Fruit fly (Drosophila melanogaster): ENCODE measurements around the gene Fum3.
A peak's percentile ranks its signal among the peaks of the same experiment; 100 is the strongest.

The Fum3 gene

DNA sequence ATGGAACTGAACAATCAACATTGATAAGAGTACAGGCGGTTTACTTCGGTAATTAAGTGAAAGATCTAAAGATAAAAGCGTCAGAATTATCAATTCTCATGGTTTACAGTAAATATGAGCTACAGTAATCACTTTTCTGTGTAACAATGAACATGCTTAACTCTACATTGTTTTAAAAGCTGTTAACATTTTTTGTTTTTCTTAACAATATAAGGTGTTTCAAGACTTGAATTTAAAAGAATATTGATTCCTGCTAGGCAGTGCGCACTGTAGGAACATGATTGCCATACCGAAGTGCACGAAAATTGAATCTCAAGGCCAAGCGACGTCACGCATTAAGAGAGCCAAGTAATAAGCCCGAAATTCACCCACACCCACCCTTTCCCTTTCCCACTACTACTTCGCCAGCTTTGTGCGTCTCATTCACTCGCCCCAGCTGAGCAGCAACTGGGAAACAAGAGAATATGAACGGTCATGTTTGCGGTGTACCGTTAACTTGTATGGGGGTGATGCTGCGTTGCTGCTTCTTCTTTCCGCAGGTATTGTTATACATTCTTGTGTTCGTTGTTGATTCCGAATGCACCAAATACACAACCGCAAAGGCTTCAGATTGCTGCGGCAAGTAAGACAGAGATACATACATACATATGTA is 25.7 kb upstream of the Fum3 start (continued):
- TF ChIP-seq CG15696 (tag; optimal IDR thresholded peaks at IDR 0.05) (peak; percentile 1), CG9876 (GFP tag; optimal IDR thresholded peaks at IDR 0.05) (no peak), sqz (GFP tag; optimal IDR thresholded peaks at IDR 0.05) (no peak), BEAF-32 (GFP tag; optimal IDR thresholded peaks at IDR 0.05) (no peak), HmgZ (tag; optimal IDR thresholded peaks at IDR 0.05) (peak; percentile 60), ssp (GFP tag; IDR thresholded peaks at IDR 0.05) (no peak), Fer2 (tag; optimal IDR thresholded peaks at IDR 0.05) (no peak), CG14965 (GFP tag; optimal IDR thresholded peaks at IDR 0.05; ENCODE audit: borderline replicate concordance) (no peak), CG9437 (GFP tag; optimal IDR thresholded peaks at IDR 0.05) (peak; percentile 43), Sox100B (GFP tag; optimal IDR thresholded peaks at IDR 0.05) (no peak), ab (GFP tag; optimal IDR thresholded peaks at IDR 0.05) (no peak), Abd-B (GFP tag; optimal IDR thresholded peaks at IDR 0.05) (peak; percentile 37), CG34422 (GFP tag; IDR thresholded peaks at IDR 0.05) (peak; percentile 71; the same call in 2 of the 3 replicates), Doc3 (GFP tag; IDR thresholded peaks at IDR 0.05; ENCODE audit: partially characterized antibody) (no peak), CoRest (tag; optimal IDR thresholded peaks at IDR 0.05) (peak; percentile 70), Trl (optimal IDR thresholded peaks at IDR 0.05) (no peak), Trl (GFP tag; optimal IDR thresholded peaks at IDR 0.05) (no peak), br (optimal IDR thresholded peaks at IDR 0.05) (no peak), CG3163 (GFP tag; optimal IDR thresholded peaks at IDR 0.05) (peak; percentile 37), Oaz (GFP tag; IDR thresholded peaks at IDR 0.05) (no peak), pan (optimal IDR thresholded peaks at IDR 0.05) (no peak), pan (GFP tag; optimal IDR thresholded peaks at IDR 0.05 in 1 of 2, IDR thresholded peaks at IDR 0.05 in 1 of 2) (peak in 1 of 2 experiments; percentile 83), shn (GFP tag; optimal IDR thresholded peaks at IDR 0.05) (peak; percentile 31), Xbp1 (GFP tag; optimal IDR thresholded peaks at IDR 0.05) (peak; percentile 66), Ada2b (GFP tag; IDR thresholded peaks at IDR 0.05) (peak; percentile 73), NK7.1 (GFP tag; optimal IDR thresholded peaks at IDR 0.05) (no peak), CG6254 (GFP tag; optimal IDR thresholded peaks at IDR 0.05) (no peak), gfzf (GFP tag; optimal IDR thresholded peaks at IDR 0.05) (no peak), CG11504 (tag; optimal IDR thresholded peaks at IDR 0.05) (peak; percentile 72), wdn (GFP tag; IDR thresholded peaks at IDR 0.05) (peak; percentile 46; the same call in 1 of the 2 replicates), bbx (GFP tag; IDR thresholded peaks at IDR 0.05; ENCODE audit: partially characterized antibody) (no peak), kah (GFP tag; optimal IDR thresholded peaks at IDR 0.05) (no peak), ash1 (GFP tag; optimal IDR thresholded peaks at IDR 0.05) (no peak), Six4 (GFP tag; optimal IDR thresholded peaks at IDR 0.05) (no peak), Taf1 (GFP tag; IDR thresholded peaks at IDR 0.05) (peak; percentile 64; the same call in 1 of the 2 replicates), Oli (tag; optimal IDR thresholded peaks at IDR 0.05) (peak; percentile 67), MTF-1 (GFP tag; optimal IDR thresholded peaks at IDR 0.05; ENCODE audit: borderline replicate concordance) (no peak), CG15514 (GFP tag; optimal IDR thresholded peaks at IDR 0.05) (peak; percentile 50), tin (GFP tag; optimal IDR thresholded peaks at IDR 0.05) (peak; percentile 19), Meics (GFP tag; optimal IDR thresholded peaks at IDR 0.05) (peak; percentile 75), ems (GFP tag; optimal IDR thresholded peaks at IDR 0.05) (peak; percentile 28), CG12236 (GFP tag; optimal IDR thresholded peaks at IDR 0.05) (no peak), CG3065 (GFP tag; optimal IDR thresholded peaks at IDR 0.05) (no peak), CG10267 (tag; optimal IDR thresholded peaks at IDR 0.05) (peak; percentile 44), ro (GFP tag; IDR thresholded peaks at IDR 0.05) (no peak), CG2129 (GFP tag; IDR thresholded peaks at IDR 0.05; ENCODE audit: partially characterized antibody) (no peak), Poxn (GFP tag; IDR thresholded peaks at IDR 0.05) (no peak), CG7271 (tag; optimal IDR thresholded peaks at IDR 0.05) (no peak), gsb-n (tag; optimal IDR thresholded peaks at IDR 0.05) (peak; percentile 37), CG10543 (GFP tag; optimal IDR thresholded peaks at IDR 0.05) (peak; percentile 37)

Data from whole organism, embryonic.